Fruit fly (Drosophila melanogaster) S2 (cell line): Measurements from ENCODE around the gene CG33631.

Source experiments
- CG8478 ChIP-seq: fragments of >200 bp; optimal IDR thresholded peaks from 2 replicates; lab custom pipeline; 2018
- CTCF ChIP-seq, 2 experiments: fragments of >200 bp; optimal IDR thresholded peaks; 2 replicates each; lab custom pipeline; 2018

DNA sequence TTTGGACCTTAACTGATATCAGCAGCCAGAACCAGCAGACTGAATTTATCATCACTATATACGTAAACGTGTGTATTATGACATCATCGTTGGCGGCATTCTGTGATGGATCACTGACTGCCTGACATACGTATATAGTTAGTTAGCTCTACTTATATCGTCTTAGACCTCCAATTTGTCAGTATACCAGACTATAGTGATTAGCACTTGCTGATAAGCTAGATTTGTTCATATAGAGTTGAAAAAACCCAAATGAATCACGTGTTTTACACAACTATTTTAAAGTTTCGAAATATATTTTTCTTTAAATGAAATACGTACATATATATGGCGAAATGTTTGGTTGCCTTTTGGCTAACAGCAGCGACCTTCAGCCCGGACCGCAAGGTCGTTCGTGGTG lies 32.0 kb downstream of the CG33631 start:
- TF ChIP-seq CG8478 (no peak), CTCF (optimal IDR thresholded peaks at IDR 0.05; lab: Kevin White, UChicago) (no peak)
